Worm (Caenorhabditis elegans): Measurements from ENCODE around the gene F35B3.7.

ce11 chrX:16993524-16993923 is 49.4 kb downstream of the F35B3.7 start:
- no peak for TF ChIP-seq alr-1 (tag; optimal IDR thresholded peaks at IDR 0.05; ENCODE audit: borderline replicate concordance)
- TF ChIP-seq ztf-4 (tag; optimal IDR thresholded peaks at IDR 0.05) = no peak
- no peak for TF ChIP-seq skn-1 (tag; optimal IDR thresholded peaks at IDR 0.05)
- peak; percentile 28 for TF ChIP-seq lin-14 (GFP tag; optimal IDR thresholded peaks at IDR 0.05)
- TF ChIP-seq ceh-82 (tag; optimal IDR thresholded peaks at IDR 0.05) = no peak

Measured in whole organism, L1 larva.